Worm (Caenorhabditis elegans): ENCODE measurements around the gene npr-43.

Gene npr-43

ce11 chrV:14347234-14347826 is 31.6 kb downstream of the npr-43 start, which contains the start of gene cept-2 (continued):
- TF ChIP-seq K11D2.4 (GFP tag; IDR thresholded peaks at IDR 0.05) (peak; percentile 75; the same call in 1 of the 2 replicates), ets-4 (GFP tag; optimal IDR thresholded peaks at IDR 0.05) (no peak), ceh-27 (GFP tag; optimal IDR thresholded peaks at IDR 0.05) (peak; percentile 81), mel-28 (tag; optimal IDR thresholded peaks at IDR 0.05; ENCODE audit: borderline replicate concordance) (no peak), cebp-1 (GFP tag; IDR thresholded peaks at IDR 0.05) (0 out of 2 replicates have a peak, but pooled peaks have one; percentile 34), cebp-1 (tag; optimal IDR thresholded peaks at IDR 0.05) (no peak), lin-26 (GFP tag; IDR thresholded peaks at IDR 0.05) (no peak), nhr-179 (tag; optimal IDR thresholded peaks at IDR 0.05) (no peak), ama-1 (optimal IDR thresholded peaks at IDR 0.05) (no peak), ama-1 (GFP tag; optimal IDR thresholded peaks at IDR 0.05) (no peak), Y79H2A.3 (GFP tag; conservative IDR thresholded peaks at IDR 0.05) (no peak), F33H1.4 (GFP tag; IDR thresholded peaks at IDR 0.05) (peak; percentile 55), snpc-4 (GFP tag; optimal IDR thresholded peaks at IDR 0.05) (no peak), snpc-4 (tag; optimal IDR thresholded peaks at IDR 0.05) (peak in 2 of 4 experiments; percentile 57 to 70), atf-7 (tag; optimal IDR thresholded peaks at IDR 0.05) (no peak), ztf-3 (GFP tag; optimal IDR thresholded peaks at IDR 0.05) (no peak), B0261.1 (tag; optimal IDR thresholded peaks at IDR 0.05) (peak; percentile 22), B0336.3 (GFP tag; IDR thresholded peaks at IDR 0.05) (no peak), snpc-3.4 (tag; optimal IDR thresholded peaks at IDR 0.05) (peak; percentile 80), nfyb-1 (GFP tag; IDR thresholded peaks at IDR 0.05) (peak; percentile 67), cebp-2 (GFP tag; IDR thresholded peaks at IDR 0.05) (no peak), zfh-2 (GFP tag; conservative IDR thresholded peaks at IDR 0.05) (no peak), aptf-3 (GFP tag; IDR thresholded peaks at IDR 0.05) (no peak), ceh-91 (GFP tag; IDR thresholded peaks at IDR 0.05) (0 out of 2 replicates have a peak, but pooled peaks have one; percentile 30), egl-44 (GFP tag; IDR thresholded peaks at IDR 0.05) (0 out of 2 replicates have a peak, but pooled peaks have one; percentile 23), rcor-1 (GFP tag; IDR thresholded peaks at IDR 0.05) (peak; percentile 69), B0019.2 (GFP tag; conservative IDR thresholded peaks at IDR 0.05) (no peak), him-1 (tag; optimal IDR thresholded peaks at IDR 0.05) (peak; percentile 36), dox-1 (GFP tag; IDR thresholded peaks at IDR 0.05) (peak; percentile 92), snpc-1.3 (tag; optimal IDR thresholded peaks at IDR 0.05; ENCODE audit: insufficient read depth) (peak; percentile 66), unc-130 (GFP tag; optimal IDR thresholded peaks at IDR 0.05) (no peak), egl-18 (GFP tag; IDR thresholded peaks at IDR 0.05) (0 out of 2 replicates have a peak, but pooled peaks have one; percentile 61), aptf-2 (GFP tag; conservative IDR thresholded peaks at IDR 0.05) (no peak), lir-1 (GFP tag; conservative IDR thresholded peaks at IDR 0.05) (peak; percentile 68), mes-4 (tag; optimal IDR thresholded peaks at IDR 0.05) (no peak), F10E7.11 (tag; optimal IDR thresholded peaks at IDR 0.05) (no peak), K12H6.12 (tag; optimal IDR thresholded peaks at IDR 0.05) (peak; percentile 88), attf-6 (GFP tag; IDR thresholded peaks at IDR 0.05) (peak; percentile 67; the same call in 1 of the 2 replicates), Y53G8AR.9 (GFP tag; conservative IDR thresholded peaks at IDR 0.05) (no peak), let-607 (tag; optimal IDR thresholded peaks at IDR 0.05) (peak; percentile 76 to 81), repo-1 (tag; optimal IDR thresholded peaks at IDR 0.05) (no peak), madf-3 (GFP tag; IDR thresholded peaks at IDR 0.05) (0 out of 2 replicates have a peak, but pooled peaks have one; percentile 45), attf-5 (GFP tag; optimal IDR thresholded peaks at IDR 0.05) (peak; percentile 87), lin-40 (tag; optimal IDR thresholded peaks at IDR 0.05) (no peak), zim-3 (tag; optimal IDR thresholded peaks at IDR 0.05) (no peak), T26A5.8 (tag; optimal IDR thresholded peaks at IDR 0.05) (no peak), rpc-1 (optimal IDR thresholded peaks at IDR 0.05) (peak; percentile 39), rpc-1 (tag; optimal IDR thresholded peaks at IDR 0.05) (peak; percentile 2), nhr-120 (GFP tag; IDR thresholded peaks at IDR 0.05) (no peak)

Data from whole organism, young adult.